Fruit fly (Drosophila melanogaster): ENCODE results near the gene Cortactin.

dm6 chr3R:21077577-21077976, 13.3 kb upstream of the Cortactin start:
- TF ChIP-seq ttk (optimal IDR thresholded peaks at IDR 0.05) = no peak
- TF ChIP-seq h (optimal IDR thresholded peaks at IDR 0.05) = no peak
- no peak for TF ChIP-seq Sin3A (optimal IDR thresholded peaks at IDR 0.05)
- TF ChIP-seq psq (optimal IDR thresholded peaks at IDR 0.05) = no peak
- TF ChIP-seq Myc (optimal IDR thresholded peaks at IDR 0.05) = no peak
- no peak for TF ChIP-seq insv (optimal IDR thresholded peaks at IDR 0.05)
